Worm (Caenorhabditis elegans) whole organism, L3 larva: ENCODE measurements around the gene srx-96.

ENCODE experiments used
- R02D3.7 ChIP-seq: fragments of 150-350 bp; optimal IDR thresholded peaks from 2 replicates; lab custom pipeline; 2014; ENCODE audit warnings: missing biosample characterization, missing genetic modification characterization
- ZK546.5 ChIP-seq: sonication (generic microtip); optimal IDR thresholded peaks from 2 replicates; lab custom pipeline; 2017; ENCODE audit warnings: missing biosample characterization, missing genetic modification characterization
- ama-1 ChIP-seq: fragments of 150-350 bp; optimal IDR thresholded peaks from 2 replicates; lab custom pipeline; 2018
- ceh-16 ChIP-seq: sonication (generic microtip); optimal IDR thresholded peaks from 2 replicates; lab custom pipeline; 2017; ENCODE audit warnings: missing biosample characterization, missing genetic modification characterization
- ceh-28 ChIP-seq: fragments of 150-350 bp; optimal IDR thresholded peaks from 2 replicates; lab custom pipeline; 2014; ENCODE audit warnings: missing biosample characterization, missing genetic modification reagents, missing genetic modification characterization
- ceh-82 ChIP-seq: fragments of 150-350 bp; optimal IDR thresholded peaks from 2 replicates; lab custom pipeline; 2014; ENCODE audit warnings: missing biosample characterization, missing genetic modification characterization
- ceh-9 ChIP-seq: sonication (generic microtip); optimal IDR thresholded peaks from 2 replicates; lab custom pipeline; 2018; ENCODE audit warnings: missing biosample characterization, missing genetic modification characterization
- daf-12 ChIP-seq: fragments of 150-350 bp; optimal IDR thresholded peaks from 2 replicates; lab custom pipeline; 2014; ENCODE audit warnings: missing biosample characterization, missing genetic modification reagents, missing genetic modification characterization
- egl-27 ChIP-seq: sonication (generic microtip); optimal IDR thresholded peaks from 4 replicates; lab custom pipeline; 2017; ENCODE audit warnings: missing biosample characterization, missing genetic modification reagents, missing genetic modification characterization
- egl-5 ChIP-seq: fragments of 150-350 bp; optimal IDR thresholded peaks from 2 replicates; lab custom pipeline; 2017; ENCODE audit warnings: missing biosample characterization, missing genetic modification reagents, missing genetic modification characterization, inconsistent platforms
- elt-1 ChIP-seq: fragments of 150-350 bp; optimal IDR thresholded peaks from 2 replicates; lab custom pipeline; 2014; ENCODE audit warnings: missing biosample characterization, missing genetic modification characterization
- elt-2 ChIP-seq: sonication (generic microtip); optimal IDR thresholded peaks from 2 replicates; lab custom pipeline; 2016; ENCODE audit warnings: missing genetic modification reagents, mild to moderate bottlenecking, missing genetic modification characterization, missing compliant biosample characterization
- eor-1 ChIP-seq, 2 experiments: fragments of 150-350 bp; optimal IDR thresholded peaks; 2 replicates each; lab custom pipeline; 2014 to 2018; ENCODE audit warnings: missing biosample characterization in 2 of 2, missing genetic modification characterization in 2 of 2
- fkh-10 ChIP-seq: sonication (generic microtip); optimal IDR thresholded peaks from 2 replicates; lab custom pipeline; 2017; ENCODE audit warnings: missing biosample characterization, missing genetic modification reagents, missing genetic modification characterization
- fkh-2 ChIP-seq: fragments of 150-350 bp; optimal IDR thresholded peaks from 2 replicates; lab custom pipeline; 2014; ENCODE audit warnings: missing biosample characterization, missing genetic modification reagents, missing genetic modification characterization
- jun-1 ChIP-seq: fragments of 150-350 bp; optimal IDR thresholded peaks from 2 replicates; lab custom pipeline; 2014; ENCODE audit warnings: missing biosample characterization, missing genetic modification reagents, missing genetic modification characterization
- lin-15B ChIP-seq: fragments of 150-350 bp; optimal IDR thresholded peaks from 2 replicates; lab custom pipeline; 2014; ENCODE audit warnings: missing biosample characterization, missing genetic modification characterization
- lin-39 ChIP-seq: fragments of 150-350 bp; optimal IDR thresholded peaks from 2 replicates; lab custom pipeline; 2018; ENCODE audit warnings: missing biosample characterization, missing genetic modification reagents, missing genetic modification characterization
- lsy-12 ChIP-seq: sonication (generic microtip); optimal IDR thresholded peaks from 2 replicates; lab custom pipeline; 2016; ENCODE audit warnings: mild to moderate bottlenecking, missing genetic modification characterization, missing compliant biosample characterization
- mdl-1 ChIP-seq: fragments of 150-350 bp; optimal IDR thresholded peaks from 2 replicates; lab custom pipeline; 2014; ENCODE audit warnings: missing biosample characterization, missing genetic modification characterization
- mml-1 ChIP-seq: fragments of 150-350 bp; sonication (generic microtip); optimal IDR thresholded peaks from 3 replicates; lab custom pipeline; 2014; ENCODE audit warnings: missing biosample characterization, missing genetic modification characterization
- nfya-1 ChIP-seq: sonication (generic microtip); optimal IDR thresholded peaks from 2 replicates; lab custom pipeline; 2017; ENCODE audit warnings: missing genetic modification characterization, mild to moderate bottlenecking, missing compliant biosample characterization, antibody characterized with exemption, moderate library complexity; ENCODE audit not compliant: insufficient read depth
- nhr-11 ChIP-seq: fragments of 150-350 bp; optimal IDR thresholded peaks from 2 replicates; lab custom pipeline; 2014; ENCODE audit warnings: missing biosample characterization, missing genetic modification characterization
- nhr-12 ChIP-seq: fragments of 150-350 bp; optimal IDR thresholded peaks from 2 replicates; lab custom pipeline; 2014; ENCODE audit warnings: missing biosample characterization, missing genetic modification characterization
- nhr-23 ChIP-seq: fragments of 150-350 bp; optimal IDR thresholded peaks from 2 replicates; lab custom pipeline; 2014; ENCODE audit warnings: missing biosample characterization, missing genetic modification reagents, missing genetic modification characterization
- nhr-237 ChIP-seq: fragments of 150-350 bp; optimal IDR thresholded peaks from 2 replicates; lab custom pipeline; 2014; ENCODE audit warnings: missing biosample characterization, missing genetic modification characterization
- nhr-25 ChIP-seq: sonication (generic microtip); optimal IDR thresholded peaks from 2 replicates; lab custom pipeline; 2017; ENCODE audit warnings: missing biosample characterization, missing genetic modification characterization
- nhr-28 ChIP-seq: fragments of 150-350 bp; optimal IDR thresholded peaks from 2 replicates; lab custom pipeline; 2014; ENCODE audit warnings: missing biosample characterization, missing genetic modification characterization
- nhr-43 ChIP-seq: sonication (generic microtip); optimal IDR thresholded peaks from 2 replicates; lab custom pipeline; 2016; ENCODE audit warnings: mild to moderate bottlenecking, missing genetic modification characterization, missing compliant biosample characterization; ENCODE audit not compliant: poor library complexity, severe bottlenecking
- nhr-67 ChIP-seq: fragments of 150-350 bp; optimal IDR thresholded peaks from 2 replicates; lab custom pipeline; 2014; ENCODE audit warnings: missing biosample characterization, missing genetic modification characterization
- nhr-76 ChIP-seq: fragments of 150-350 bp; sonication (generic microtip); optimal IDR thresholded peaks from 5 replicates; lab custom pipeline; 2014; ENCODE audit warnings: missing biosample characterization, missing genetic modification characterization
- nhr-77 ChIP-seq: fragments of 150-350 bp; optimal IDR thresholded peaks from 2 replicates; lab custom pipeline; 2014; ENCODE audit warnings: missing biosample characterization, missing genetic modification characterization
- pha-4 ChIP-seq: fragments of 150-350 bp; optimal IDR thresholded peaks from 2 replicates; lab custom pipeline; 2014; ENCODE audit warnings: missing biosample characterization, missing genetic modification reagents, missing genetic modification characterization
- pqm-1 ChIP-seq: fragments of 150-350 bp; optimal IDR thresholded peaks from 2 replicates; lab custom pipeline; 2017; ENCODE audit warnings: missing biosample characterization, missing genetic modification characterization, inconsistent platforms
- skn-1 ChIP-seq: fragments of 150-350 bp; optimal IDR thresholded peaks from 2 replicates; lab custom pipeline; 2014; ENCODE audit warnings: missing biosample characterization, missing genetic modification characterization
- snpc-4 ChIP-seq: fragments of 150-350 bp; optimal IDR thresholded peaks from 2 replicates; lab custom pipeline; 2014; ENCODE audit warnings: missing biosample characterization, missing genetic modification characterization
- tbx-2 ChIP-seq: sonication (generic microtip); optimal IDR thresholded peaks from 2 replicates; lab custom pipeline; 2016; ENCODE audit warnings: mild to moderate bottlenecking, missing genetic modification characterization, missing compliant biosample characterization
- unc-39 ChIP-seq: sonication (generic microtip); optimal IDR thresholded peaks from 4 replicates; lab custom pipeline; 2017; ENCODE audit warnings: missing biosample characterization, missing genetic modification characterization
- unc-62 ChIP-seq: fragments of 150-350 bp; sonication (generic microtip); optimal IDR thresholded peaks from 4 replicates; lab custom pipeline; 2014; ENCODE audit warnings: missing biosample characterization, missing genetic modification reagents, missing genetic modification characterization
- zag-1 ChIP-seq: fragments of 150-350 bp; optimal IDR thresholded peaks from 2 replicates; lab custom pipeline; 2014; ENCODE audit warnings: missing biosample characterization, missing genetic modification characterization
- ztf-11 ChIP-seq: fragments of 150-350 bp; optimal IDR thresholded peaks from 2 replicates; lab custom pipeline; 2014; ENCODE audit warnings: missing biosample characterization, missing genetic modification characterization
- ztf-4 ChIP-seq: fragments of 150-350 bp; optimal IDR thresholded peaks from 2 replicates; lab custom pipeline; 2014; ENCODE audit warnings: missing biosample characterization, missing genetic modification characterization

srx-96 gene

ce11 chrV:13703960-13704359 is 7.2 kb upstream of the srx-96 start, which contains the start of gene T01D3.3:
T01D3.3 (plus strand) TSS chrV:13704271.
- no peak for TF ChIP-seq nhr-11
- TF ChIP-seq ceh-9 = no peak
- TF ChIP-seq fkh-2 (tag; lab: Kevin White, UChicago) = no peak
- TF ChIP-seq nhr-25 (tag; lab: Kevin White, UChicago) = peak; percentile 83
- TF ChIP-seq ama-1 (lab: Kevin White, UChicago) = no peak
- peak; percentile 78 for TF ChIP-seq egl-5 (tag; lab: Kevin White, UChicago)
- no peak for TF ChIP-seq nhr-76
- no peak for TF ChIP-seq tbx-2 (tag; lab: Kevin White, UChicago)
- TF ChIP-seq nhr-43 (tag; lab: Kevin White, UChicago) = no peak
- TF ChIP-seq nhr-23 = no peak

ce11 chrV:13707295-13707694 is 3.9 kb upstream of the srx-96 start, which contains the start of gene hlh-34:
hlh-34 (minus strand) TSS chrV:13707395.
- no peak for TF ChIP-seq tbx-2 (tag; lab: Kevin White, UChicago)

- TF ChIP-seq unc-39 (tag; lab: Kevin White, UChicago) (no peak), zag-1 (no peak), lin-39 (tag; lab: Kevin White, UChicago) (peak; percentile 72), nhr-28 (no peak), nhr-25 (tag; lab: Kevin White, UChicago) (peak; percentile 76), elt-2 (tag; lab: Kevin White, UChicago) (peak; percentile 47), nfya-1 (no peak), pha-4 (tag; lab: Kevin White, UChicago) (peak; percentile 82), nhr-76 (no peak), daf-12 (tag; lab: Kevin White, UChicago) (no peak), egl-5 (tag; lab: Kevin White, UChicago) (peak; percentile 45), unc-62 (no peak), nhr-43 (tag; lab: Kevin White, UChicago) (peak; percentile 43), ZK546.5 (tag; lab: Kevin White, UChicago) (no peak), pqm-1 (tag; lab: Kevin White, UChicago) (peak; percentile 62), tbx-2 (tag; lab: Kevin White, UChicago) (no peak), eor-1 (tag; optimal IDR thresholded peaks at IDR 0.05; lab: Kevin White, UChicago) (no peak), nhr-77 (tag; lab: Kevin White, UChicago) (no peak), nhr-23 (peak; percentile 67), ceh-82 (peak; percentile 4), jun-1 (tag; lab: Kevin White, UChicago) (no peak), mdl-1 (tag; lab: Kevin White, UChicago) (no peak), lin-15B (tag; lab: Kevin White, UChicago) (peak; percentile 91), snpc-4 (tag; lab: Kevin White, UChicago) (peak; percentile 84), nhr-12 (tag; lab: Kevin White, UChicago) (no peak), egl-27 (tag; lab: Kevin White, UChicago) (no peak), nhr-67 (tag; lab: Kevin White, UChicago) (no peak), nhr-237 (no peak), ztf-11 (tag; lab: Kevin White, UChicago) (no peak), ceh-16 (tag; lab: Kevin White, UChicago) (no peak), nhr-11 (peak; percentile 48), lsy-12 (tag; lab: Kevin White, UChicago) (peak; percentile 5), R02D3.7 (peak; percentile 15), skn-1 (tag; lab: Kevin White, UChicago) (peak; percentile 56), fkh-10 (peak; percentile 60), ztf-4 (tag; lab: Kevin White, UChicago) (no peak)
These were observed 4.1 kb downstream of the srx-96 start, which contains the start of gene zipt-9 for ce11 chrV:13715223-13715686. zipt-9 (minus strand) TSS chrV:13715273.

- TF ChIP-seq eor-1 (tag; optimal IDR thresholded peaks at IDR 0.05; lab: Kevin White, UChicago) (no peak), elt-2 (tag; lab: Kevin White, UChicago) (peak; percentile 79), pqm-1 (tag; lab: Kevin White, UChicago) (peak; percentile 71), lsy-12 (tag; lab: Kevin White, UChicago) (no peak), elt-1 (tag; lab: Kevin White, UChicago) (no peak), mml-1 (no peak), ceh-28 (tag; lab: Kevin White, UChicago) (no peak)
These were observed 5.4 kb downstream of the srx-96 start, which contains the start of gene T01D3.6 for ce11 chrV:13716531-13716930. T01D3.6 (plus strand) TSS chrV:13716824.
